Worm (Caenorhabditis elegans) whole organism, L2 larva: ENCODE results near the gene oac-4.

Experiments used
- C34F6.9 ChIP-seq: fragments of 150-350 bp; optimal IDR thresholded peaks from 2 replicates; lab custom pipeline; 2014; ENCODE audit warnings: missing biosample characterization, missing genetic modification characterization
- F13H6.1 ChIP-seq: sonication (generic microtip); optimal IDR thresholded peaks from 2 replicates; lab custom pipeline; 2016; ENCODE audit warnings: missing genetic modification characterization, missing compliant biosample characterization
- R02D3.7 ChIP-seq: fragments of 150-350 bp; optimal IDR thresholded peaks from 2 replicates; lab custom pipeline; 2014; ENCODE audit warnings: missing biosample characterization, missing genetic modification characterization
- ZK546.5 ChIP-seq: sonication (generic microtip); optimal IDR thresholded peaks from 2 replicates; lab custom pipeline; 2017; ENCODE audit warnings: missing biosample characterization, missing genetic modification characterization
- alr-1 ChIP-seq: fragments of 150-350 bp; optimal IDR thresholded peaks from 2 replicates; lab custom pipeline; 2014; ENCODE audit warnings: missing biosample characterization, missing genetic modification characterization
- aly-2 ChIP-seq: fragments of 150-350 bp; optimal IDR thresholded peaks from 2 replicates; lab custom pipeline; 2014; ENCODE audit warnings: missing biosample characterization, missing genetic modification characterization
- ama-1 ChIP-seq: fragments of 150-350 bp; optimal IDR thresholded peaks from 2 replicates; lab custom pipeline; 2018; ENCODE audit warnings: inconsistent platforms
- blmp-1 ChIP-seq: sonication (generic microtip); optimal IDR thresholded peaks from 2 replicates; lab custom pipeline; 2017; ENCODE audit warnings: missing genetic modification characterization, mild to moderate bottlenecking, missing compliant biosample characterization, antibody characterized with exemption, moderate library complexity; ENCODE audit not compliant: insufficient read depth
- ceh-16 ChIP-seq: fragments of 150-350 bp; optimal IDR thresholded peaks from 2 replicates; lab custom pipeline; 2014; ENCODE audit warnings: missing biosample characterization, missing genetic modification characterization
- ceh-82 ChIP-seq: fragments of 150-350 bp; optimal IDR thresholded peaks from 2 replicates; lab custom pipeline; 2014; ENCODE audit warnings: missing biosample characterization, missing genetic modification characterization
- crh-2 ChIP-seq: sonication (generic microtip); optimal IDR thresholded peaks from 2 replicates; lab custom pipeline; 2017; ENCODE audit warnings: missing biosample characterization, missing genetic modification characterization
- dmd-4 ChIP-seq: sonication (generic microtip); optimal IDR thresholded peaks from 2 replicates; lab custom pipeline; 2017; ENCODE audit warnings: missing biosample characterization, missing genetic modification characterization
- egl-27 ChIP-seq: sonication (generic microtip); optimal IDR thresholded peaks from 3 replicates; lab custom pipeline; 2017; ENCODE audit warnings: missing biosample characterization, missing genetic modification reagents, missing genetic modification characterization
- elt-1 ChIP-seq: fragments of 150-350 bp; optimal IDR thresholded peaks from 2 replicates; lab custom pipeline; 2014; ENCODE audit warnings: missing biosample characterization, missing genetic modification characterization
- fos-1 ChIP-seq: fragments of 150-350 bp; optimal IDR thresholded peaks from 2 replicates; lab custom pipeline; 2014; ENCODE audit warnings: missing biosample characterization, missing genetic modification characterization
- gmeb-1 ChIP-seq: fragments of 150-350 bp; optimal IDR thresholded peaks from 2 replicates; lab custom pipeline; 2014; ENCODE audit warnings: missing biosample characterization, missing genetic modification characterization
- lin-11 ChIP-seq: fragments of 150-350 bp; sonication (generic microtip); optimal IDR thresholded peaks from 2 replicates; lab custom pipeline; 2014; ENCODE audit warnings: missing biosample characterization, missing genetic modification characterization, inconsistent platforms, mixed read lengths
- lin-13 ChIP-seq: fragments of 150-350 bp; optimal IDR thresholded peaks from 2 replicates; lab custom pipeline; 2014; ENCODE audit warnings: missing biosample characterization, missing genetic modification reagents, missing genetic modification characterization
- lin-39 ChIP-seq: fragments of 150-350 bp; optimal IDR thresholded peaks from 2 replicates; lab custom pipeline; 2014; ENCODE audit warnings: missing biosample characterization, missing genetic modification reagents, missing genetic modification characterization
- mab-5 ChIP-seq: fragments of 150-350 bp; optimal IDR thresholded peaks from 2 replicates; lab custom pipeline; 2014; ENCODE audit warnings: missing biosample characterization, missing genetic modification characterization
- mdl-1 ChIP-seq, 2 experiments: fragments of 150-350 bp in 1 of 2; sonication (generic microtip) in 1 of 2; optimal IDR thresholded peaks; 2 replicates each; lab custom pipeline; 2017; ENCODE audit warnings: missing biosample characterization in 2 of 2, missing genetic modification characterization in 2 of 2
- nhr-11 ChIP-seq: fragments of 150-350 bp; optimal IDR thresholded peaks from 2 replicates; lab custom pipeline; 2014; ENCODE audit warnings: missing biosample characterization, missing genetic modification characterization
- nhr-129 ChIP-seq: fragments of 150-350 bp; optimal IDR thresholded peaks from 2 replicates; lab custom pipeline; 2014; ENCODE audit warnings: missing biosample characterization, missing genetic modification characterization
- nhr-21 ChIP-seq: fragments of 150-350 bp; optimal IDR thresholded peaks from 2 replicates; lab custom pipeline; 2014; ENCODE audit warnings: missing biosample characterization, missing genetic modification characterization
- nhr-23 ChIP-seq: fragments of 150-350 bp; optimal IDR thresholded peaks from 2 replicates; lab custom pipeline; 2014; ENCODE audit warnings: missing biosample characterization, missing genetic modification reagents, missing genetic modification characterization
- nhr-237 ChIP-seq: fragments of 150-350 bp; optimal IDR thresholded peaks from 2 replicates; lab custom pipeline; 2014; ENCODE audit warnings: missing biosample characterization, missing genetic modification characterization
- peb-1 ChIP-seq: fragments of 150-350 bp; optimal IDR thresholded peaks from 2 replicates; lab custom pipeline; 2014; ENCODE audit warnings: missing biosample characterization, missing genetic modification characterization
- sem-4 ChIP-seq: fragments of 150-350 bp; optimal IDR thresholded peaks from 2 replicates; lab custom pipeline; 2014; ENCODE audit warnings: missing biosample characterization, missing genetic modification reagents, missing genetic modification characterization
- skn-1 ChIP-seq: sonication (generic microtip); optimal IDR thresholded peaks from 2 replicates; lab custom pipeline; 2017; ENCODE audit warnings: missing biosample characterization, missing genetic modification characterization
- sma-3 ChIP-seq: sonication (generic microtip); optimal IDR thresholded peaks from 2 replicates; lab custom pipeline; 2016; ENCODE audit warnings: missing genetic modification reagents, missing genetic modification characterization, missing compliant biosample characterization
- sma-9 ChIP-seq, 2 experiments: fragments of 150-350 bp in 1 of 2; sonication (generic microtip) in 1 of 2; optimal IDR thresholded peaks; 2 replicates each; lab custom pipeline; 2014 to 2016; ENCODE audit warnings: missing genetic modification characterization in 2 of 2, mild to moderate bottlenecking in 1 of 2, missing biosample characterization in 1 of 2, missing compliant biosample characterization in 1 of 2, missing genetic modification reagents in 1 of 2, moderate library complexity in 1 of 2
- snpc-4 ChIP-seq: fragments of 150-350 bp; optimal IDR thresholded peaks from 2 replicates; lab custom pipeline; 2014; ENCODE audit warnings: missing biosample characterization, missing genetic modification characterization
- unc-39 ChIP-seq: fragments of 150-350 bp; optimal IDR thresholded peaks from 2 replicates; lab custom pipeline; 2014; ENCODE audit warnings: missing biosample characterization, missing genetic modification characterization
- unc-62 ChIP-seq: fragments of 150-350 bp; optimal IDR thresholded peaks from 2 replicates; lab custom pipeline; 2014; ENCODE audit warnings: missing biosample characterization, missing genetic modification reagents, missing genetic modification characterization
- zag-1 ChIP-seq: fragments of 150-350 bp; optimal IDR thresholded peaks from 2 replicates; lab custom pipeline; 2014; ENCODE audit warnings: missing biosample characterization, missing genetic modification characterization
- ztf-1 ChIP-seq: fragments of 200-800 bp; sonication (Bioruptor generic); conservative IDR thresholded peaks from 2 replicates; pipeline ENCODE4 v1.3.6; 2022; ENCODE audit warnings: missing genetic modification characterization, missing compliant biosample characterization
- ztf-11 ChIP-seq: sonication (generic microtip); optimal IDR thresholded peaks from 2 replicates; lab custom pipeline; 2017; ENCODE audit warnings: missing biosample characterization, missing genetic modification characterization

oac-4 gene

ce11 chrII:3788356-3788962 lies 47.4 kb downstream of the oac-4 start:
- TF ChIP-seq fos-1 (tag; lab: Kevin White, UChicago) (peak; percentile 49), mdl-1 (tag; optimal IDR thresholded peaks at IDR 0.05; lab: Kevin White, UChicago) (no peak)
- TF ChIP-seq, all 48 proteins: peak for 1

ce11 chrII:3787151-3787550 lies 48.7 kb downstream of the oac-4 start, which contains the start of gene T24E12.13:
Gene T24E12.13, plus strand, starts transcription at chrII:3787451.
- TF ChIP-seq ceh-82: no peak

ce11 chrII:3786538-3786937 lies 49.3 kb downstream of the oac-4 start:
- TF ChIP-seq nhr-237: no peak
- no peak for TF ChIP-seq lin-11
- TF ChIP-seq peb-1: no peak
- no peak for TF ChIP-seq dmd-4 (tag; lab: Kevin White, UChicago)
- no peak for TF ChIP-seq nhr-23 (tag; lab: Kevin White, UChicago)
- no peak for TF ChIP-seq zag-1 (tag; lab: Kevin White, UChicago)
- TF ChIP-seq ztf-1 (GFP tag; lab: Robert Waterston, UW): no peak
- no peak for TF ChIP-seq lin-13
- no peak for TF ChIP-seq sem-4
- no peak for TF ChIP-seq F13H6.1 (tag; lab: Kevin White, UChicago)
- no peak for TF ChIP-seq nhr-11
- TF ChIP-seq nhr-129 (tag; lab: Kevin White, UChicago): no peak
- TF ChIP-seq ceh-16 (tag; lab: Kevin White, UChicago): no peak
- peak; percentile 100 for TF ChIP-seq fos-1 (tag; lab: Kevin White, UChicago)
- TF ChIP-seq egl-27 (tag; lab: Kevin White, UChicago): peak; percentile 80
- no peak for TF ChIP-seq nhr-21 (tag; lab: Kevin White, UChicago)
- TF ChIP-seq C34F6.9 (tag; lab: Kevin White, UChicago): no peak
- TF ChIP-seq sma-3 (GFP tag; lab: Kevin White, UChicago): peak; percentile 27
- TF ChIP-seq sma-9 (GFP tag; optimal IDR thresholded peaks at IDR 0.05; lab: Kevin White, UChicago): peak; percentile 78
- TF ChIP-seq sma-9 (tag; optimal IDR thresholded peaks at IDR 0.05; lab: Kevin White, UChicago): no peak
- TF ChIP-seq R02D3.7 (tag; lab: Kevin White, UChicago): no peak
- no peak for TF ChIP-seq alr-1
- TF ChIP-seq gmeb-1 (tag; lab: Kevin White, UChicago): peak; percentile 64
- TF ChIP-seq skn-1: peak; percentile 93
- no peak for TF ChIP-seq lin-39
- no peak for TF ChIP-seq snpc-4 (tag; lab: Kevin White, UChicago)
- TF ChIP-seq crh-2: peak; percentile 78
- no peak for TF ChIP-seq elt-1

- no peak for TF ChIP-seq ceh-16 (tag; lab: Kevin White, UChicago)
- no peak for TF ChIP-seq mdl-1 (tag; optimal IDR thresholded peaks at IDR 0.05; lab: Kevin White, UChicago)
- TF ChIP-seq zag-1 (tag; lab: Kevin White, UChicago): no peak
- TF ChIP-seq mab-5 (tag; lab: Kevin White, UChicago): no peak
- TF ChIP-seq sma-9 (GFP tag; optimal IDR thresholded peaks at IDR 0.05; lab: Kevin White, UChicago): no peak
- TF ChIP-seq sma-9 (tag; optimal IDR thresholded peaks at IDR 0.05; lab: Kevin White, UChicago): no peak
- no peak for TF ChIP-seq lin-39
- no peak for TF ChIP-seq aly-2
- no peak for TF ChIP-seq sem-4
- no peak for TF ChIP-seq peb-1
- TF ChIP-seq crh-2: no peak
- no peak for TF ChIP-seq blmp-1 (tag; lab: Kevin White, UChicago)
- no peak for TF ChIP-seq unc-62 (GFP tag; lab: Kevin White, UChicago)
- no peak for TF ChIP-seq unc-39 (tag; lab: Kevin White, UChicago)
- TF ChIP-seq ztf-1 (GFP tag; lab: Robert Waterston, UW): no peak
- no peak for TF ChIP-seq egl-27 (tag; lab: Kevin White, UChicago)
- no peak for TF ChIP-seq ztf-11 (tag; lab: Kevin White, UChicago)
- no peak for TF ChIP-seq nhr-23 (tag; lab: Kevin White, UChicago)
- TF ChIP-seq ama-1 (lab: Kevin White, UChicago): no peak
- TF ChIP-seq ZK546.5: no peak
Observed at ce11 chrII:3785756-3786155, 50.1 kb downstream of the oac-4 start.
